Worm (Caenorhabditis elegans): ENCODE data around the gene nspe-1.

ce11 chrII:12606900-12607299 is 13.8 kb downstream of the nspe-1 start, which contains the start of gene Y38E10A.8:
- TF ChIP-seq hlh-26 (GFP tag; conservative IDR thresholded peaks at IDR 0.05) (no peak), snpc-3.4 (tag; optimal IDR thresholded peaks at IDR 0.05) (no peak), ets-4 (GFP tag; optimal IDR thresholded peaks at IDR 0.05) (no peak), D2030.7 (GFP tag; IDR thresholded peaks at IDR 0.05) (no peak), unc-62 (GFP tag; optimal IDR thresholded peaks at IDR 0.05) (no peak), nhr-80 (tag; optimal IDR thresholded peaks at IDR 0.05) (no peak), sea-2 (GFP tag; IDR thresholded peaks at IDR 0.05) (no peak), ztf-18 (tag; optimal IDR thresholded peaks at IDR 0.05) (no peak), ccch-3 (GFP tag; optimal IDR thresholded peaks at IDR 0.05) (no peak), T07F8.4 (tag; optimal IDR thresholded peaks at IDR 0.05) (no peak), Y67H2A.10 (GFP tag; conservative IDR thresholded peaks at IDR 0.05) (no peak)

All from whole organism, young adult.